Fruit fly (Drosophila melanogaster): ENCODE measurements around the gene Cdk8.

dm6 chr3L:9842043-9842442, 3.6 kb upstream of the Cdk8 start:
- TF ChIP-seq ERR (GFP tag; optimal IDR thresholded peaks at IDR 0.05) (no peak), sens (GFP tag) (no peak), Dp (GFP tag; optimal IDR thresholded peaks at IDR 0.05) (no peak), Drgx (GFP tag; IDR thresholded peaks at IDR 0.05) (no peak), maf-S (GFP tag; optimal IDR thresholded peaks at IDR 0.05) (no peak), lilli (GFP tag; optimal IDR thresholded peaks at IDR 0.05) (no peak), NC2α (GFP tag; optimal IDR thresholded peaks at IDR 0.05) (no peak), CG9727 (GFP tag; optimal IDR thresholded peaks at IDR 0.05) (no peak), ATbp (GFP tag; optimal IDR thresholded peaks at IDR 0.05) (no peak), CG4730 (GFP tag; IDR thresholded peaks at IDR 0.05) (no peak), chif (GFP tag; optimal IDR thresholded peaks at IDR 0.05) (no peak)

Data from whole organism, embryonic.